Worm (Caenorhabditis elegans) whole organism, L4 larva: ENCODE data around the gene AC3.12.

Experiments
- D1046.2 ChIP-seq: fragments of 200-800 bp; sonication (Bioruptor generic); IDR thresholded peaks from 2 replicates; pipeline ENCODE4 v1.3.6; 2022; ENCODE audit warnings: missing genetic modification characterization, missing compliant biosample characterization
- F49E8.2 ChIP-seq: sonication (generic microtip); optimal IDR thresholded peaks from 2 replicates; lab custom pipeline; 2016; ENCODE audit warnings: missing compliant biosample characterization, mild to moderate bottlenecking, missing genetic modification characterization, borderline replicate concordance
- T26A8.4 ChIP-seq: fragments of 200-800 bp; sonication (Bioruptor generic); IDR thresholded peaks from 2 replicates; pipeline ENCODE4 v1.3.6; 2022; ENCODE audit warnings: missing genetic modification characterization, missing compliant biosample characterization
- Y105C5A.15 ChIP-seq: fragments of 200-800 bp; sonication (Bioruptor generic); IDR thresholded peaks from 2 replicates; pipeline ENCODE4 v1.3.6; 2022; ENCODE audit warnings: missing genetic modification characterization, missing compliant biosample characterization
- Y48G9A.11 ChIP-seq: fragments of 200-800 bp; sonication (Bioruptor generic); IDR thresholded peaks from 2 replicates; pipeline ENCODE4 v1.3.6; 2022; ENCODE audit warnings: missing genetic modification reagents, missing genetic modification characterization, missing compliant biosample characterization
- ZK337.2 ChIP-seq: fragments of 200-800 bp; sonication (Bioruptor generic); IDR thresholded peaks from 2 replicates; pipeline ENCODE4 v1.3.6; 2022; ENCODE audit warnings: missing genetic modification reagents, missing genetic modification characterization, missing compliant biosample characterization
- ZK546.5 ChIP-seq, 2 experiments: sonication (generic microtip); optimal IDR thresholded peaks; 2 replicates each; lab custom pipeline; 2017; ENCODE audit warnings: missing biosample characterization in 2 of 2, missing genetic modification characterization in 2 of 2
- aha-1 ChIP-seq: fragments of 150-350 bp; peaks from one replicate; lab custom pipeline; 2014; ENCODE audit warnings: missing biosample characterization, missing genetic modification characterization
- arid-1 ChIP-seq: fragments of 200-800 bp; sonication (Bioruptor generic); conservative IDR thresholded peaks from 2 replicates; pipeline ENCODE4 v1.3.6; 2022; ENCODE audit warnings: missing genetic modification reagents, missing genetic modification characterization, missing compliant biosample characterization
- attf-4 ChIP-seq: sonication (generic microtip); optimal IDR thresholded peaks from 3 replicates; lab custom pipeline; 2017; ENCODE audit warnings: missing biosample characterization, missing genetic modification characterization
- ceh-44 ChIP-seq: fragments of 200-800 bp; sonication (Bioruptor generic); IDR thresholded peaks from 2 replicates; pipeline ENCODE4 v1.3.6; 2022; ENCODE audit warnings: missing genetic modification reagents, missing genetic modification characterization, missing compliant biosample characterization
- ceh-62 ChIP-seq: sonication (generic microtip); optimal IDR thresholded peaks from 2 replicates; lab custom pipeline; 2017; ENCODE audit warnings: missing biosample characterization, missing genetic modification characterization
- ceh-82 ChIP-seq: sonication (generic microtip); optimal IDR thresholded peaks from 2 replicates; lab custom pipeline; 2017; ENCODE audit warnings: missing biosample characterization, missing genetic modification characterization
- ces-1 ChIP-seq: fragments of 150-350 bp; sonication (generic microtip); optimal IDR thresholded peaks from 4 replicates; lab custom pipeline; 2014; ENCODE audit warnings: missing biosample characterization, missing genetic modification reagents, missing genetic modification characterization
- ctbp-1 ChIP-seq: fragments of 200-800 bp; sonication (Bioruptor generic); IDR thresholded peaks from 2 replicates; pipeline ENCODE4 v1.3.6; 2022; ENCODE audit warnings: missing genetic modification reagents, missing genetic modification characterization, missing compliant biosample characterization
- daf-12 ChIP-seq: fragments of 150-350 bp; optimal IDR thresholded peaks from 2 replicates; lab custom pipeline; 2014; ENCODE audit warnings: missing biosample characterization, missing genetic modification reagents, missing genetic modification characterization
- dmd-9 ChIP-seq: fragments of 200-800 bp; sonication (Bioruptor generic); IDR thresholded peaks from 2 replicates; pipeline ENCODE4 v1.3.6; 2022; ENCODE audit warnings: missing genetic modification reagents, missing genetic modification characterization, missing compliant biosample characterization
- dpl-1 ChIP-seq: fragments of 150-350 bp; optimal IDR thresholded peaks from 2 replicates; lab custom pipeline; 2014; ENCODE audit warnings: missing biosample characterization, missing genetic modification reagents, missing genetic modification characterization
- duxl-1 ChIP-seq: sonication (generic microtip); optimal IDR thresholded peaks from 2 replicates; lab custom pipeline; 2016; ENCODE audit warnings: mild to moderate bottlenecking, missing genetic modification characterization, moderate library complexity, missing compliant biosample characterization; ENCODE audit not compliant: poor library complexity
- egl-43 ChIP-seq: fragments of 200-800 bp; sonication (Bioruptor generic); IDR thresholded peaks from 2 replicates; pipeline ENCODE4 v1.3.6; 2022; ENCODE audit warnings: missing genetic modification reagents, missing genetic modification characterization, missing compliant biosample characterization
- hlh-11 ChIP-seq: fragments of 200-800 bp; sonication (Bioruptor generic); optimal IDR thresholded peaks from 2 replicates; lab custom pipeline; 2018; ENCODE audit warnings: mild to moderate bottlenecking, missing genetic modification characterization, missing compliant biosample characterization
- hmg-1.1 ChIP-seq: fragments of 200-800 bp; sonication (Bioruptor generic); IDR thresholded peaks from 2 replicates; pipeline ENCODE4 v1.3.6; 2022; ENCODE audit warnings: missing genetic modification reagents, missing genetic modification characterization, missing compliant biosample characterization
- lim-7 ChIP-seq: fragments of 200-800 bp; sonication (Bioruptor generic); IDR thresholded peaks from 2 replicates; pipeline ENCODE4 v1.3.6; 2022; ENCODE audit warnings: missing genetic modification characterization, missing compliant biosample characterization
- lin-13 ChIP-seq: fragments of 150-350 bp; optimal IDR thresholded peaks from 2 replicates; lab custom pipeline; 2014; ENCODE audit warnings: missing biosample characterization, missing genetic modification reagents, missing genetic modification characterization
- lin-15B ChIP-seq: fragments of 150-350 bp; sonication (generic microtip); optimal IDR thresholded peaks from 3 replicates; lab custom pipeline; 2014; ENCODE audit warnings: missing biosample characterization, missing genetic modification characterization
- lin-38 ChIP-seq: fragments of 200-800 bp; sonication (Bioruptor generic); IDR thresholded peaks from 2 replicates; pipeline ENCODE4 v1.3.6; 2022; ENCODE audit warnings: missing genetic modification reagents, missing genetic modification characterization, missing compliant biosample characterization
- lin-39 ChIP-seq: fragments of 150-350 bp; optimal IDR thresholded peaks from 2 replicates; lab custom pipeline; 2014; ENCODE audit warnings: missing biosample characterization, missing genetic modification reagents, missing genetic modification characterization
- lir-3 ChIP-seq: sonication (generic microtip); optimal IDR thresholded peaks from 2 replicates; lab custom pipeline; 2016; ENCODE audit warnings: mild to moderate bottlenecking, missing genetic modification characterization, missing compliant biosample characterization
- madf-5 ChIP-seq, 2 experiments: fragments of 200-800 bp; sonication (Bioruptor generic); IDR thresholded peaks; 2 replicates each; pipeline ENCODE4 v1.3.6; 2022; ENCODE audit warnings: missing compliant biosample characterization in 2 of 2, missing genetic modification characterization in 2 of 2
- madf-9 ChIP-seq: fragments of 200-800 bp; sonication (Bioruptor generic); conservative IDR thresholded peaks from 2 replicates; pipeline ENCODE4 v1.3.6; 2022; ENCODE audit warnings: missing genetic modification reagents, missing genetic modification characterization, missing compliant biosample characterization
- mdl-1 ChIP-seq, 2 experiments: fragments of 150-350 bp in 1 of 2; sonication (generic microtip) in 1 of 2; optimal IDR thresholded peaks; 2 replicates each; lab custom pipeline; 2014 to 2017; ENCODE audit warnings: missing biosample characterization in 2 of 2, missing genetic modification characterization in 2 of 2
- mep-1 ChIP-seq: fragments of 150-350 bp; sonication (generic microtip); optimal IDR thresholded peaks from 3 replicates; lab custom pipeline; 2014; ENCODE audit warnings: missing biosample characterization, missing genetic modification characterization
- mes-2 ChIP-seq: sonication (generic microtip); optimal IDR thresholded peaks from 2 replicates; lab custom pipeline; 2016; ENCODE audit warnings: missing genotype, mild to moderate bottlenecking, missing genetic modification characterization, missing compliant biosample characterization; ENCODE audit not compliant: poor library complexity, severe bottlenecking
- nhr-102 ChIP-seq: sonication (generic microtip); optimal IDR thresholded peaks from 2 replicates; lab custom pipeline; 2016; ENCODE audit warnings: mild to moderate bottlenecking, missing genetic modification characterization, moderate library complexity, missing compliant biosample characterization
- nhr-111 ChIP-seq: fragments of 200-800 bp; sonication (Bioruptor generic); optimal IDR thresholded peaks from 2 replicates; lab custom pipeline; 2018; ENCODE audit warnings: mild to moderate bottlenecking, missing genetic modification characterization, missing compliant biosample characterization
- nhr-237 ChIP-seq: sonication (generic microtip); optimal IDR thresholded peaks from 2 replicates; lab custom pipeline; 2017; ENCODE audit warnings: missing biosample characterization, missing genetic modification characterization
- nhr-41 ChIP-seq: fragments of 200-800 bp; sonication (Bioruptor generic); IDR thresholded peaks from 2 replicates; pipeline ENCODE4 v1.3.6; 2022; ENCODE audit warnings: missing genetic modification reagents, missing genetic modification characterization, missing compliant biosample characterization
- nhr-42 ChIP-seq: fragments of 200-800 bp; sonication (Bioruptor generic); IDR thresholded peaks from 2 replicates; pipeline ENCODE4 v1.3.6; 2022; ENCODE audit warnings: missing genetic modification characterization, missing compliant biosample characterization
- nhr-48 ChIP-seq: sonication (generic microtip); optimal IDR thresholded peaks from 2 replicates; lab custom pipeline; 2016; ENCODE audit warnings: mild to moderate bottlenecking, missing genetic modification characterization, missing compliant biosample characterization
- nhr-6 ChIP-seq: fragments of 150-350 bp; optimal IDR thresholded peaks from 2 replicates; lab custom pipeline; 2014; ENCODE audit warnings: missing biosample characterization, missing genetic modification characterization
- nhr-77 ChIP-seq: fragments of 150-350 bp; optimal IDR thresholded peaks from 2 replicates; lab custom pipeline; 2014; ENCODE audit warnings: missing biosample characterization, missing genetic modification characterization
- pha-4 ChIP-seq, 2 experiments: fragments of 150-350 bp in 1 of 2; fragments of 200-800 bp in 1 of 2; sonication (Bioruptor generic) in 1 of 2; IDR thresholded peaks in 1 of 2; optimal IDR thresholded peaks in 1 of 2; 2 replicates each; pipeline versions ENCODE4 v1.3.6 to Lab custom; 2014 to 2022; ENCODE audit warnings: missing genetic modification characterization in 2 of 2, missing genetic modification reagents in 2 of 2, missing biosample characterization in 1 of 2, missing compliant biosample characterization in 1 of 2
- php-3 ChIP-seq: fragments of 200-800 bp; sonication (Bioruptor generic); IDR thresholded peaks from 2 replicates; pipeline ENCODE4 v1.3.6; 2022; ENCODE audit warnings: missing genetic modification reagents, missing genetic modification characterization, missing compliant biosample characterization
- pqm-1 ChIP-seq: sonication (generic microtip); optimal IDR thresholded peaks from 2 replicates; lab custom pipeline; 2017; ENCODE audit warnings: missing biosample characterization, missing genetic modification characterization
- rbr-2 ChIP-seq: sonication (generic microtip); optimal IDR thresholded peaks from 2 replicates; lab custom pipeline; 2016; ENCODE audit warnings: missing genotype, missing genetic modification characterization, missing compliant biosample characterization
- sdz-12 ChIP-seq: fragments of 200-800 bp; sonication (Bioruptor generic); optimal IDR thresholded peaks from 2 replicates; lab custom pipeline; 2018; ENCODE audit warnings: mild to moderate bottlenecking, missing genetic modification characterization, missing compliant biosample characterization
- skn-1 ChIP-seq: fragments of 150-350 bp; optimal IDR thresholded peaks from 2 replicates; lab custom pipeline; 2014; ENCODE audit warnings: missing biosample characterization, missing genetic modification characterization
- snpc-4 ChIP-seq: fragments of 150-350 bp; optimal IDR thresholded peaks from 2 replicates; lab custom pipeline; 2014; ENCODE audit warnings: missing biosample characterization, missing genetic modification characterization
- tra-1 ChIP-seq: fragments of 200-800 bp; sonication (Bioruptor generic); IDR thresholded peaks from 2 replicates; pipeline ENCODE4 v1.3.6; 2022; ENCODE audit warnings: missing genetic modification reagents, missing genetic modification characterization, missing compliant biosample characterization
- zfp-2 ChIP-seq: sonication (generic microtip); optimal IDR thresholded peaks from 2 replicates; lab custom pipeline; 2016; ENCODE audit warnings: mild to moderate bottlenecking, missing genetic modification characterization, missing compliant biosample characterization
- zip-2 ChIP-seq: fragments of 150-350 bp; optimal IDR thresholded peaks from 2 replicates; lab custom pipeline; 2014; ENCODE audit warnings: missing biosample characterization, missing genetic modification characterization
- ztf-7 ChIP-seq: fragments of 150-350 bp; optimal IDR thresholded peaks from 2 replicates; lab custom pipeline; 2014; ENCODE audit warnings: missing biosample characterization, missing genetic modification characterization

AC3.12 gene

ce11 chrV:10355773-10356335 is 23.3 kb downstream of the AC3.12 start, which contains the start of gene sluh-7 (continued):
- TF ChIP-seq pqm-1 (tag; lab: Kevin White, UChicago) (no peak), ceh-44 (GFP tag; lab: Robert Waterston, UW) (no peak), mes-2 (peak; percentile 99), ceh-62 (no peak), nhr-42 (GFP tag; lab: Robert Waterston, UW) (no peak), F49E8.2 (tag; lab: Kevin White, UChicago) (no peak), zip-2 (no peak), nhr-111 (no peak), egl-43 (GFP tag; lab: Robert Waterston, UW) (no peak), tra-1 (no peak), lim-7 (no peak), nhr-41 (GFP tag; lab: Robert Waterston, UW) (no peak), dpl-1 (peak; percentile 94), nhr-102 (peak; percentile 66), arid-1 (GFP tag; lab: Robert Waterston, UW) (no peak), lir-3 (tag; lab: Kevin White, UChicago) (no peak), zfp-2 (tag; lab: Kevin White, UChicago) (no peak), madf-9 (GFP tag; lab: Robert Waterston, UW) (peak; percentile 75), pha-4 (GFP tag; IDR thresholded peaks at IDR 0.05; lab: Robert Waterston, UW) (no peak), pha-4 (tag; optimal IDR thresholded peaks at IDR 0.05; lab: Kevin White, UChicago) (no peak), hlh-11 (tag; lab: Kevin White, UChicago) (peak; percentile 42), nhr-77 (no peak), lin-39 (tag; lab: Kevin White, UChicago) (no peak), dmd-9 (GFP tag; lab: Robert Waterston, UW) (peak; percentile 82), mep-1 (tag; lab: Kevin White, UChicago) (peak; percentile 70), ceh-82 (tag; lab: Kevin White, UChicago) (no peak), aha-1 (tag; lab: Kevin White, UChicago) (peak; percentile 79), ztf-7 (no peak), nhr-6 (tag; lab: Kevin White, UChicago) (peak; percentile 86), ZK337.2 (peak; percentile 84), hmg-1.1 (GFP tag; lab: Robert Waterston, UW) (0 out of 2 replicates have a peak, but pooled peaks have one; percentile 12), Y105C5A.15 (GFP tag; lab: Robert Waterston, UW) (no peak), rbr-2 (tag; lab: Kevin White, UChicago) (peak; percentile 63), nhr-237 (tag; lab: Kevin White, UChicago) (no peak), nhr-48 (tag; lab: Kevin White, UChicago) (peak; percentile 6), T26A8.4 (GFP tag; lab: Robert Waterston, UW) (no peak), snpc-4 (tag; lab: Kevin White, UChicago) (no peak), lin-15B (tag; lab: Kevin White, UChicago) (peak; percentile 3), php-3 (GFP tag; lab: Robert Waterston, UW) (no peak), attf-4 (no peak), ZK546.5 (tag; optimal IDR thresholded peaks at IDR 0.05; lab: Kevin White, UChicago) (no peak), D1046.2 (GFP tag; lab: Robert Waterston, UW) (no peak), ces-1 (GFP tag; lab: Kevin White, UChicago) (no peak)

ce11 chrV:10352928-10353427 is 26.2 kb downstream of the AC3.12 start, which contains the start of gene nol-56:
TSS of gene nol-56 (minus strand) at chrV:10352978.
- TF ChIP-seq daf-12 (no peak), hmg-1.1 (GFP tag; lab: Robert Waterston, UW) (peak; percentile 68), ctbp-1 (GFP tag; lab: Robert Waterston, UW) (0 out of 2 replicates have a peak, but pooled peaks have one; percentile 36), duxl-1 (tag; lab: Kevin White, UChicago) (peak; percentile 36), madf-5 (GFP tag; IDR thresholded peaks at IDR 0.05; lab: Robert Waterston, UW) (no peak), ZK337.2 (peak; percentile 74; the same call in 1 of the 2 replicates), skn-1 (tag; lab: Kevin White, UChicago) (no peak), lin-13 (GFP tag; lab: Kevin White, UChicago) (peak; percentile 52), mdl-1 (tag; optimal IDR thresholded peaks at IDR 0.05; lab: Kevin White, UChicago) (peak in 1 of 2 experiments; percentile 36), nhr-77 (peak; percentile 71), Y48G9A.11 (no peak), dmd-9 (GFP tag; lab: Robert Waterston, UW) (0 out of 2 replicates have a peak, but pooled peaks have one; percentile 57), sdz-12 (GFP tag; lab: Kevin White, UChicago) (no peak), rbr-2 (tag; lab: Kevin White, UChicago) (peak; percentile 71), lin-38 (peak; percentile 74)
